Fruit fly (Drosophila melanogaster): Measurements from ENCODE around the gene frm.

DNA sequence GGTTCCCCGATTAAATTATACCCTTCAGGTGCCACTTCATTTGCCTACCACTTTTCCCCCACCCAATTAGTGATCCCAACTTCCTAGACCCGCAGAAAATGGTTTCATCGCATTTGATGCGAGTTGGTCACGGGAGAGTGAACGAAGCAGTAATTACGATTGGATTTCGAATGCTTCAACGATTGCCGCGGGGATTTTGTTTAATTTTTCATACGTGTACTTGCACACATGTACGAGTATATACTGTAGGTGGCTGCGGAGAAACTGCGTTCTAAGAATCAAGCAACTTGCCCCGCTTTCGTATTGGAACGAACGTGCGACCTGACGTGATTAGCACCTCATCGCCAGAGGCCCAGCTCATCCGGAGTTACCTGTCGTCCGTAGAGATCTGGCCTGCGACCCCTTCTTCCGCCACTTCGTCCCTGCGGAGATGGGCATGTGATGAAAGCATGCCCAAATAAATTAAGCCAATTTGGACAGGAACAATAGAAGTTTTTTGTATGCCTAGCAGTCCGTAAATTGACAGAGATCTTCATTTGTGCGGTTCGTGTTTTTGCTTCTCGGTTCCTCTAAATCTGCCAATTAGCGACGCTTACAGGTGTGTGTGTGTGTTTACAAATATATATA, 29.6 kb upstream of the frm start:
- no peak for TF ChIP-seq insv (optimal IDR thresholded peaks at IDR 0.05)
- TF ChIP-seq psq (optimal IDR thresholded peaks at IDR 0.05) = no peak
- no peak for TF ChIP-seq Sin3A (optimal IDR thresholded peaks at IDR 0.05)
- TF ChIP-seq ttk (optimal IDR thresholded peaks at IDR 0.05) = no peak
- no peak for TF ChIP-seq h (optimal IDR thresholded peaks at IDR 0.05)

Data from Kc167 (cell line).